Worm (Caenorhabditis elegans) whole organism, L4 larva: ENCODE data around the gene T05G5.1.

Source experiments
- D1046.2 ChIP-seq: fragments of 200-800 bp; sonication (Bioruptor generic); IDR thresholded peaks from 2 replicates; pipeline ENCODE4 v1.3.6; 2022; ENCODE audit warnings: missing genetic modification characterization, missing compliant biosample characterization
- F49E8.2 ChIP-seq: sonication (generic microtip); optimal IDR thresholded peaks from 2 replicates; lab custom pipeline; 2016; ENCODE audit warnings: missing compliant biosample characterization, mild to moderate bottlenecking, missing genetic modification characterization, borderline replicate concordance
- T20F7.1 ChIP-seq: fragments of 200-800 bp; sonication (Bioruptor generic); optimal IDR thresholded peaks from 2 replicates; lab custom pipeline; 2018; ENCODE audit warnings: mild to moderate bottlenecking, missing genetic modification characterization, missing compliant biosample characterization
- Y5F2A.4 ChIP-seq: fragments of 200-800 bp; sonication (Bioruptor generic); optimal IDR thresholded peaks from 2 replicates; lab custom pipeline; 2018; ENCODE audit warnings: mild to moderate bottlenecking, missing genetic modification characterization, missing compliant biosample characterization
- ZK546.5 ChIP-seq, 2 experiments: sonication (generic microtip); optimal IDR thresholded peaks; 2 replicates each; lab custom pipeline; 2017; ENCODE audit warnings: missing biosample characterization in 2 of 2, missing genetic modification characterization in 2 of 2
- ama-1 ChIP-seq: fragments of 150-350 bp; optimal IDR thresholded peaks from 2 replicates; lab custom pipeline; 2014; ENCODE audit warnings: inconsistent platforms, mixed read lengths
- arid-1 ChIP-seq: fragments of 200-800 bp; sonication (Bioruptor generic); conservative IDR thresholded peaks from 2 replicates; pipeline ENCODE4 v1.3.6; 2022; ENCODE audit warnings: missing genetic modification reagents, missing genetic modification characterization, missing compliant biosample characterization
- ceh-32 ChIP-seq: sonication (generic microtip); optimal IDR thresholded peaks from 2 replicates; lab custom pipeline; 2016; ENCODE audit warnings: mild to moderate bottlenecking, missing genetic modification characterization, missing compliant biosample characterization; ENCODE audit not compliant: poor library complexity
- ceh-82 ChIP-seq: sonication (generic microtip); optimal IDR thresholded peaks from 2 replicates; lab custom pipeline; 2017; ENCODE audit warnings: missing biosample characterization, missing genetic modification characterization
- daf-16 ChIP-seq, 3 experiments: sonication (generic microtip); optimal IDR thresholded peaks; 2 replicates each; lab custom pipeline; 2016 to 2017; ENCODE audit warnings: missing genetic modification characterization in 3 of 3, missing genetic modification reagents in 3 of 3, mild to moderate bottlenecking in 2 of 3, missing compliant biosample characterization in 2 of 3, missing biosample characterization in 1 of 3, moderate library complexity in 1 of 3
- daf-8 ChIP-seq: fragments of 200-800 bp; sonication (Bioruptor generic); IDR thresholded peaks from 2 replicates; pipeline ENCODE4 v1.3.6; 2022; ENCODE audit warnings: missing genetic modification characterization, missing compliant biosample characterization
- dmd-6 ChIP-seq: fragments of 200-800 bp; sonication (Bioruptor generic); IDR thresholded peaks from 2 replicates; pipeline ENCODE4 v1.3.6; 2022; ENCODE audit warnings: missing genetic modification reagents, missing genetic modification characterization, missing compliant biosample characterization
- dmd-8 ChIP-seq: fragments of 200-800 bp; sonication (Bioruptor generic); IDR thresholded peaks from 2 replicates; pipeline ENCODE4 v1.3.6; 2022; ENCODE audit warnings: missing genetic modification characterization, missing compliant biosample characterization
- dve-1 ChIP-seq: sonication (generic microtip); optimal IDR thresholded peaks from 2 replicates; lab custom pipeline; 2017; ENCODE audit warnings: antibody characterized with exemption, mild to moderate bottlenecking, missing genetic modification characterization, missing compliant biosample characterization; ENCODE audit not compliant: insufficient read depth
- egl-27 ChIP-seq: sonication (generic microtip); optimal IDR thresholded peaks from 3 replicates; lab custom pipeline; 2017; ENCODE audit warnings: missing biosample characterization, missing genetic modification reagents, missing genetic modification characterization
- egl-43 ChIP-seq: fragments of 200-800 bp; sonication (Bioruptor generic); IDR thresholded peaks from 2 replicates; pipeline ENCODE4 v1.3.6; 2022; ENCODE audit warnings: missing genetic modification reagents, missing genetic modification characterization, missing compliant biosample characterization
- hif-1 ChIP-seq, 2 experiments: sonication (generic microtip); optimal IDR thresholded peaks; 2 replicates each; lab custom pipeline; 2016 to 2017; ENCODE audit warnings: missing compliant biosample characterization in 2 of 2, missing genetic modification characterization in 2 of 2, missing genetic modification reagents in 2 of 2, missing genotype in 2 of 2, mild to moderate bottlenecking in 1 of 2
- hlh-11 ChIP-seq: fragments of 200-800 bp; sonication (Bioruptor generic); optimal IDR thresholded peaks from 2 replicates; lab custom pipeline; 2018; ENCODE audit warnings: mild to moderate bottlenecking, missing genetic modification characterization, missing compliant biosample characterization
- lim-7 ChIP-seq: fragments of 200-800 bp; sonication (Bioruptor generic); IDR thresholded peaks from 2 replicates; pipeline ENCODE4 v1.3.6; 2022; ENCODE audit warnings: missing genetic modification characterization, missing compliant biosample characterization
- lin-1 ChIP-seq: fragments of 200-800 bp; sonication (Bioruptor generic); IDR thresholded peaks from 2 replicates; pipeline ENCODE4 v1.3.6; 2022; ENCODE audit warnings: missing genetic modification reagents, missing genetic modification characterization, missing compliant biosample characterization
- lin-15B ChIP-seq: fragments of 150-350 bp; sonication (generic microtip); optimal IDR thresholded peaks from 3 replicates; lab custom pipeline; 2014; ENCODE audit warnings: missing biosample characterization, missing genetic modification characterization
- lin-38 ChIP-seq: fragments of 200-800 bp; sonication (Bioruptor generic); IDR thresholded peaks from 2 replicates; pipeline ENCODE4 v1.3.6; 2022; ENCODE audit warnings: missing genetic modification reagents, missing genetic modification characterization, missing compliant biosample characterization
- madf-5 ChIP-seq, 2 experiments: fragments of 200-800 bp; sonication (Bioruptor generic); IDR thresholded peaks; 2 replicates each; pipeline ENCODE4 v1.3.6; 2022; ENCODE audit warnings: missing compliant biosample characterization in 2 of 2, missing genetic modification characterization in 2 of 2
- madf-9 ChIP-seq: fragments of 200-800 bp; sonication (Bioruptor generic); conservative IDR thresholded peaks from 2 replicates; pipeline ENCODE4 v1.3.6; 2022; ENCODE audit warnings: missing genetic modification reagents, missing genetic modification characterization, missing compliant biosample characterization
- mep-1 ChIP-seq: fragments of 150-350 bp; sonication (generic microtip); optimal IDR thresholded peaks from 3 replicates; lab custom pipeline; 2014; ENCODE audit warnings: missing biosample characterization, missing genetic modification characterization
- mes-2 ChIP-seq: sonication (generic microtip); optimal IDR thresholded peaks from 2 replicates; lab custom pipeline; 2016; ENCODE audit warnings: missing genotype, mild to moderate bottlenecking, missing genetic modification characterization, missing compliant biosample characterization; ENCODE audit not compliant: poor library complexity, severe bottlenecking
- nhr-10 ChIP-seq: fragments of 150-350 bp; optimal IDR thresholded peaks from 2 replicates; lab custom pipeline; 2014; ENCODE audit warnings: missing biosample characterization, missing genetic modification characterization
- nhr-102 ChIP-seq: sonication (generic microtip); optimal IDR thresholded peaks from 2 replicates; lab custom pipeline; 2016; ENCODE audit warnings: mild to moderate bottlenecking, missing genetic modification characterization, moderate library complexity, missing compliant biosample characterization
- nhr-111 ChIP-seq: fragments of 200-800 bp; sonication (Bioruptor generic); optimal IDR thresholded peaks from 2 replicates; lab custom pipeline; 2018; ENCODE audit warnings: mild to moderate bottlenecking, missing genetic modification characterization, missing compliant biosample characterization
- nhr-41 ChIP-seq: fragments of 200-800 bp; sonication (Bioruptor generic); IDR thresholded peaks from 2 replicates; pipeline ENCODE4 v1.3.6; 2022; ENCODE audit warnings: missing genetic modification reagents, missing genetic modification characterization, missing compliant biosample characterization
- nhr-42 ChIP-seq: fragments of 200-800 bp; sonication (Bioruptor generic); IDR thresholded peaks from 2 replicates; pipeline ENCODE4 v1.3.6; 2022; ENCODE audit warnings: missing genetic modification characterization, missing compliant biosample characterization
- nhr-48 ChIP-seq: sonication (generic microtip); optimal IDR thresholded peaks from 2 replicates; lab custom pipeline; 2016; ENCODE audit warnings: mild to moderate bottlenecking, missing genetic modification characterization, missing compliant biosample characterization
- nhr-6 ChIP-seq: fragments of 150-350 bp; optimal IDR thresholded peaks from 2 replicates; lab custom pipeline; 2014; ENCODE audit warnings: missing biosample characterization, missing genetic modification characterization
- pha-4 ChIP-seq, 2 experiments: fragments of 150-350 bp in 1 of 2; fragments of 200-800 bp in 1 of 2; sonication (Bioruptor generic) in 1 of 2; IDR thresholded peaks in 1 of 2; optimal IDR thresholded peaks in 1 of 2; 2 replicates each; pipeline versions ENCODE4 v1.3.6 to Lab custom; 2014 to 2022; ENCODE audit warnings: missing genetic modification characterization in 2 of 2, missing genetic modification reagents in 2 of 2, missing biosample characterization in 1 of 2, missing compliant biosample characterization in 1 of 2
- pqm-1 ChIP-seq: sonication (generic microtip); optimal IDR thresholded peaks from 2 replicates; lab custom pipeline; 2017; ENCODE audit warnings: missing biosample characterization, missing genetic modification characterization
- set-16 ChIP-seq: fragments of 200-800 bp; sonication (Bioruptor generic); IDR thresholded peaks from 2 replicates; pipeline ENCODE4 v1.3.6; 2022; ENCODE audit warnings: missing genetic modification reagents, missing genetic modification characterization, missing compliant biosample characterization
- snpc-1.2 ChIP-seq: fragments of 200-800 bp; sonication (Bioruptor generic); IDR thresholded peaks from 2 replicates; pipeline ENCODE4 v1.3.6; 2022; ENCODE audit warnings: missing genetic modification reagents, missing genetic modification characterization, missing compliant biosample characterization
- snpc-4 ChIP-seq: fragments of 150-350 bp; optimal IDR thresholded peaks from 2 replicates; lab custom pipeline; 2014; ENCODE audit warnings: missing biosample characterization, missing genetic modification characterization
- spr-1 ChIP-seq: sonication (generic microtip); optimal IDR thresholded peaks from 2 replicates; lab custom pipeline; 2016; ENCODE audit warnings: mild to moderate bottlenecking, missing genetic modification characterization, missing compliant biosample characterization
- tag-97 ChIP-seq: fragments of 200-800 bp; sonication (Bioruptor generic); IDR thresholded peaks from 2 replicates; pipeline ENCODE4 v1.3.6; 2022; ENCODE audit warnings: missing genetic modification characterization, missing compliant biosample characterization
- tra-1 ChIP-seq: fragments of 200-800 bp; sonication (Bioruptor generic); IDR thresholded peaks from 2 replicates; pipeline ENCODE4 v1.3.6; 2022; ENCODE audit warnings: missing genetic modification reagents, missing genetic modification characterization, missing compliant biosample characterization
- unc-130 ChIP-seq: sonication (generic microtip); optimal IDR thresholded peaks from 2 replicates; lab custom pipeline; 2016; ENCODE audit warnings: missing genetic modification reagents, missing genetic modification characterization, missing compliant biosample characterization
- unc-39 ChIP-seq: sonication (generic microtip); optimal IDR thresholded peaks from 2 replicates; lab custom pipeline; 2017; ENCODE audit warnings: missing biosample characterization, missing genetic modification characterization
- unc-62 ChIP-seq, 3 experiments: fragments of 150-350 bp in 1 of 3; sonication (generic microtip); optimal IDR thresholded peaks in 2 of 3; peaks in 1 of 3; 1 replicate in 1 of 3; 2 replicates in 2 of 3; lab custom pipeline; 2014 to 2017; ENCODE audit warnings: missing biosample characterization in 3 of 3, missing genetic modification characterization in 3 of 3, missing genetic modification reagents in 3 of 3, missing genotype in 1 of 3
- zag-1 ChIP-seq: fragments of 150-350 bp; optimal IDR thresholded peaks from 2 replicates; lab custom pipeline; 2014; ENCODE audit warnings: missing biosample characterization, missing genetic modification characterization
- zfp-2 ChIP-seq: sonication (generic microtip); optimal IDR thresholded peaks from 2 replicates; lab custom pipeline; 2016; ENCODE audit warnings: mild to moderate bottlenecking, missing genetic modification characterization, missing compliant biosample characterization
- zip-11 ChIP-seq: fragments of 200-800 bp; sonication (Bioruptor generic); IDR thresholded peaks from 2 replicates; pipeline ENCODE4 v1.3.6; 2022; ENCODE audit warnings: missing genetic modification characterization, missing compliant biosample characterization
- zip-2 ChIP-seq: fragments of 150-350 bp; optimal IDR thresholded peaks from 2 replicates; lab custom pipeline; 2014; ENCODE audit warnings: missing biosample characterization, missing genetic modification characterization

Gene T05G5.1

DNA sequence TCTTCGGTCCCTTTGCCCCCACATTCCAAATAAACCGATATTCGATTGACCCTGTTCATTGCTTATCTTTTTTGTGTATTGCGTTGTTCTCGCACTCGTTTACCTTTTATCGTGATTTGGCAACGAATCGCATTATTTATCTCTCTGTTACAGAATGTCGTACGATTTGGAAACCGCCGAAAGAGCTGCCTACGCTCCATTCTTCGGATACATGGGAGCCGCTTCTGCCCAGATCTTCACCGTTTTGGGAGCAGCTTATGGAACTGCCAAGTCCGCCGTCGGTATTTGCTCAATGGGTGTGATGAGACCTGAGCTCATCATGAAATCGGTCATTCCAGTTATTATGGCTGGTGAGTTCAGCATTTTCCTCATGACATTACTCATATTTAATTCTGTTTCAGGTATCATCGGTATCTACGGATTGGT is 38.9 kb upstream of the T05G5.1 start, which contains the start of gene vha-2:
TSS of gene vha-2 (plus strand) at position 154 of the 426 bp plus-strand sequence.
- no peak for TF ChIP-seq zfp-2 (tag; lab: Kevin White, UChicago)
- TF ChIP-seq set-16 (GFP tag; lab: Robert Waterston, UW), result peak; percentile 23; the same call in 1 of the 2 replicates
- peak; percentile 7 for TF ChIP-seq mep-1 (tag; lab: Kevin White, UChicago)
- TF ChIP-seq arid-1 (GFP tag; lab: Robert Waterston, UW), result peak; percentile 49
- peak; percentile 32 for TF ChIP-seq mes-2 (tag; lab: Kevin White, UChicago)
- TF ChIP-seq nhr-111 (GFP tag; lab: Kevin White, UChicago), result peak; percentile 42
- peak; percentile 77 for TF ChIP-seq lin-38 (GFP tag; lab: Robert Waterston, UW)
- TF ChIP-seq ceh-32 (tag; lab: Kevin White, UChicago), result no peak
- TF ChIP-seq pha-4 (GFP tag; IDR thresholded peaks at IDR 0.05; lab: Robert Waterston, UW), result peak; percentile 38
- TF ChIP-seq pha-4 (tag; optimal IDR thresholded peaks at IDR 0.05; lab: Kevin White, UChicago), result no peak
- no peak for TF ChIP-seq egl-27 (tag; lab: Kevin White, UChicago)
- peak; percentile 39 for TF ChIP-seq spr-1
- TF ChIP-seq egl-43 (GFP tag; lab: Robert Waterston, UW), result 0 out of 2 replicates have a peak, but pooled peaks have one; percentile 47
- TF ChIP-seq nhr-10 (tag; lab: Kevin White, UChicago), result no peak
- no peak for TF ChIP-seq snpc-1.2
- TF ChIP-seq dve-1 (tag; lab: Kevin White, UChicago), result peak; percentile 31
- TF ChIP-seq tag-97 (GFP tag; lab: Robert Waterston, UW), result no peak
- 0 out of 4 replicates have a peak, but pooled peaks of 1 of the 2 experiments have one; percentile 34 for TF ChIP-seq madf-5 (GFP tag; IDR thresholded peaks at IDR 0.05; lab: Robert Waterston, UW)
- peak; percentile 90 for TF ChIP-seq ama-1 (lab: Kevin White, UChicago)
- peak; percentile 32 for TF ChIP-seq hlh-11 (tag; lab: Kevin White, UChicago)
- TF ChIP-seq ZK546.5 (tag; optimal IDR thresholded peaks at IDR 0.05; lab: Kevin White, UChicago), result no peak
- peak; percentile 61 for TF ChIP-seq T20F7.1
- peak in 1 of 2 experiments; percentile 91 for TF ChIP-seq unc-62 (GFP tag; optimal IDR thresholded peaks at IDR 0.05 in 1 of 2; lab: Kevin White, UChicago)
- no peak for TF ChIP-seq unc-62 (tag; optimal IDR thresholded peaks at IDR 0.05; lab: Kevin White, UChicago)
- no peak for TF ChIP-seq snpc-4 (tag; lab: Kevin White, UChicago)
- TF ChIP-seq zip-2, result no peak
- no peak for TF ChIP-seq lim-7 (GFP tag; lab: Robert Waterston, UW)
- TF ChIP-seq madf-9, result peak; percentile 49; the same call in 1 of the 2 replicates
- TF ChIP-seq unc-39 (tag; lab: Kevin White, UChicago), result no peak
- TF ChIP-seq pqm-1 (tag; lab: Kevin White, UChicago), result no peak
- peak; percentile 12 for TF ChIP-seq nhr-102 (tag; lab: Kevin White, UChicago)
- TF ChIP-seq daf-8, result 0 out of 2 replicates have a peak, but pooled peaks have one; percentile 10
- peak; percentile 40 for TF ChIP-seq F49E8.2
- no peak for TF ChIP-seq ceh-82 (tag; lab: Kevin White, UChicago)
- TF ChIP-seq lin-15B, result no peak
- TF ChIP-seq nhr-42 (GFP tag; lab: Robert Waterston, UW), result no peak
- no peak for TF ChIP-seq unc-130 (GFP tag; lab: Kevin White, UChicago)
- TF ChIP-seq nhr-48 (tag; lab: Kevin White, UChicago), result peak; percentile 10
- TF ChIP-seq D1046.2 (GFP tag; lab: Robert Waterston, UW), result no peak
- TF ChIP-seq zip-11 (GFP tag; lab: Robert Waterston, UW), result no peak
- no peak for TF ChIP-seq nhr-41 (GFP tag; lab: Robert Waterston, UW)
- no peak for TF ChIP-seq Y5F2A.4
- TF ChIP-seq zag-1 (tag; lab: Kevin White, UChicago), result no peak
- peak in 1 of 2 experiments; percentile 9 for TF ChIP-seq daf-16 (GFP tag; optimal IDR thresholded peaks at IDR 0.05; lab: Kevin White, UChicago)
- TF ChIP-seq daf-16 (tag; optimal IDR thresholded peaks at IDR 0.05; lab: Kevin White, UChicago), result peak; percentile 31
- TF ChIP-seq nhr-6 (tag; lab: Kevin White, UChicago), result no peak
- no peak for TF ChIP-seq dmd-6 (GFP tag; lab: Robert Waterston, UW)
- peak; percentile 61 for TF ChIP-seq lin-1 (GFP tag; lab: Robert Waterston, UW)
- TF ChIP-seq tra-1 (GFP tag; lab: Robert Waterston, UW), result peak; percentile 26; the same call in 1 of the 2 replicates
- no peak for TF ChIP-seq dmd-8 (GFP tag; lab: Robert Waterston, UW)
- no peak for TF ChIP-seq hif-1 (tag; optimal IDR thresholded peaks at IDR 0.05; lab: Kevin White, UChicago)
